Fruit fly (Drosophila melanogaster) whole organism, embryonic: Measurements from ENCODE around the gene Hydr2.

Experiments
- Abd-B ChIP-seq: fragments of 200-800 bp; sonication (Bioruptor generic); optimal IDR thresholded peaks from 2 replicates; lab custom pipeline; 2018; ENCODE audit warnings: missing biosample characterization, mild to moderate bottlenecking, missing genetic modification characterization, moderate library complexity
- Aef1 ChIP-seq: fragments of 200-800 bp; sonication (Bioruptor generic); IDR thresholded peaks from 3 replicates; pipeline ENCODE4 v1.3.6; 2022; ENCODE audit warnings: missing biosample characterization, missing genetic modification characterization
- CG10979 ChIP-seq: fragments of 200-800 bp; sonication (Bioruptor generic); optimal IDR thresholded peaks from 2 replicates; lab custom pipeline; 2018; ENCODE audit warnings: missing biosample characterization, mild to moderate bottlenecking, missing genetic modification characterization, moderate library complexity
- CG11560 ChIP-seq: fragments of 200-800 bp; sonication (Bioruptor generic); IDR thresholded peaks from 3 replicates; pipeline ENCODE4 v1.3.6; 2022; ENCODE audit warnings: missing biosample characterization, missing genetic modification characterization
- CG15073 ChIP-seq: fragments of 200-800 bp; sonication (Bioruptor generic); optimal IDR thresholded peaks from 2 replicates; lab custom pipeline; 2016; ENCODE audit warnings: missing biosample characterization, missing genetic modification characterization
- CG15696 ChIP-seq: fragments of 200-800 bp; sonication (Bioruptor generic); optimal IDR thresholded peaks from 2 replicates; lab custom pipeline; 2019; ENCODE audit warnings: missing biosample characterization, mild to moderate bottlenecking, missing genetic modification characterization, moderate library complexity
- CG16779 ChIP-seq: fragments of 200-800 bp; sonication (Bioruptor generic); IDR thresholded peaks from 2 replicates; pipeline ENCODE4 v1.3.6; 2022; ENCODE audit warnings: missing biosample characterization, missing genetic modification characterization
- CG18262 ChIP-seq: fragments of 200-800 bp; optimal IDR thresholded peaks from 3 replicates; lab custom pipeline; 2019; ENCODE audit warnings: missing biosample characterization, mild to moderate bottlenecking, missing genetic modification characterization, moderate library complexity
- CG18619 ChIP-seq: fragments of 200-800 bp; sonication (Bioruptor generic); optimal IDR thresholded peaks from 3 replicates; lab custom pipeline; 2017; ENCODE audit warnings: missing biosample characterization, mild to moderate bottlenecking, missing genetic modification characterization
- CG3407 ChIP-seq: fragments of 200-800 bp; sonication (Bioruptor generic); optimal IDR thresholded peaks from 2 replicates; lab custom pipeline; 2018; ENCODE audit warnings: missing biosample characterization, mild to moderate bottlenecking, missing genetic modification characterization
- CG34376 ChIP-seq: fragments of 200-800 bp; sonication (Bioruptor generic); optimal IDR thresholded peaks from 2 replicates; lab custom pipeline; 2018; ENCODE audit warnings: missing biosample characterization, mild to moderate bottlenecking, missing genetic modification characterization
- CG3847 ChIP-seq: fragments of 200-800 bp; sonication (Bioruptor generic); IDR thresholded peaks from 2 replicates; pipeline ENCODE4 v1.3.6; 2022; ENCODE audit warnings: missing biosample characterization, missing genetic modification characterization
- CG5245 ChIP-seq: fragments of 200-800 bp; sonication (Bioruptor generic); optimal IDR thresholded peaks from 3 replicates; lab custom pipeline; 2016; ENCODE audit warnings: missing biosample characterization, missing genetic modification characterization
- CG6254 ChIP-seq: fragments of 200-800 bp; sonication (Bioruptor generic); optimal IDR thresholded peaks from 3 replicates; lab custom pipeline; 2017; ENCODE audit warnings: mild to moderate bottlenecking, missing biosample characterization, missing genetic modification reagents, missing genetic modification characterization
- CG8290 ChIP-seq, 3 experiments: fragments of 200-800 bp; sonication (Bioruptor generic); optimal IDR thresholded peaks; 2 replicates each; lab custom pipeline; 2016 to 2019; ENCODE audit warnings: missing biosample characterization in 3 of 3, missing genetic modification characterization in 3 of 3, mild to moderate bottlenecking in 2 of 3, moderate library complexity in 1 of 3
- CG8924 ChIP-seq: fragments of 200-800 bp; optimal IDR thresholded peaks from 3 replicates; lab custom pipeline; 2019; ENCODE audit warnings: missing biosample characterization, mild to moderate bottlenecking, missing genetic modification characterization, moderate library complexity
- CG8944 ChIP-seq: fragments of 200-800 bp; sonication (Bioruptor generic); optimal IDR thresholded peaks from 3 replicates; lab custom pipeline; 2016; ENCODE audit warnings: missing biosample characterization, missing genetic modification characterization
- D ChIP-seq, 2 experiments: fragments of 200-800 bp in 1 of 2; fragments of >200 bp in 1 of 2; sonication (Bioruptor generic) in 1 of 2; optimal IDR thresholded peaks; 2 replicates in 1 of 2; 3 replicates in 1 of 2; lab custom pipeline; 2017; ENCODE audit warnings: mild to moderate bottlenecking in 1 of 2, missing biosample characterization in 1 of 2, missing genetic modification characterization in 1 of 2, missing genetic modification reagents in 1 of 2
- Elba2 ChIP-seq: fragments of 200-800 bp; sonication (Bioruptor generic); optimal IDR thresholded peaks from 3 replicates; lab custom pipeline; 2016; ENCODE audit warnings: missing biosample characterization, missing genetic modification characterization
- Fer3 ChIP-seq: fragments of 200-800 bp; sonication (Bioruptor generic); optimal IDR thresholded peaks from 2 replicates; lab custom pipeline; 2018; ENCODE audit warnings: missing biosample characterization, mild to moderate bottlenecking, missing genetic modification characterization, moderate library complexity
- GATAe ChIP-seq: fragments of 200-800 bp; sonication (Bioruptor generic); conservative IDR thresholded peaks from 2 replicates; pipeline ENCODE4 v1.3.6; 2022; ENCODE audit warnings: missing biosample characterization, missing genetic modification characterization
- HLH4C ChIP-seq: fragments of 200-800 bp; sonication (Bioruptor generic); IDR thresholded peaks from 3 replicates; pipeline ENCODE4 v1.3.6; 2022; ENCODE audit warnings: missing biosample characterization, missing genetic modification characterization; ENCODE audit not compliant: partially characterized antibody
- Hr51 ChIP-seq, 2 experiments: fragments of 200-800 bp; sonication (Bioruptor generic); optimal IDR thresholded peaks; 2 replicates in 1 of 2; 3 replicates in 1 of 2; lab custom pipeline; 2016 to 2018; ENCODE audit warnings: missing biosample characterization in 2 of 2, missing genetic modification characterization in 2 of 2, mild to moderate bottlenecking in 1 of 2, moderate library complexity in 1 of 2
- Med ChIP-seq: fragments of 200-800 bp; sonication (Bioruptor generic); peaks from one replicate; lab custom pipeline; 2016; ENCODE audit warnings: missing biosample characterization, missing genetic modification characterization, mild to moderate bottlenecking, inconsistent platforms, moderate library complexity
- Oaz ChIP-seq: fragments of 200-800 bp; sonication (Bioruptor generic); IDR thresholded peaks from 2 replicates; pipeline ENCODE4 v1.3.6; 2022; ENCODE audit warnings: missing biosample characterization, missing genetic modification characterization
- Opbp ChIP-seq: fragments of 200-800 bp; sonication (Bioruptor generic); IDR thresholded peaks from 3 replicates; pipeline ENCODE4 v1.3.6; 2022; ENCODE audit warnings: missing biosample characterization, missing genetic modification characterization; ENCODE audit not compliant: partially characterized antibody
- Pdp1 ChIP-seq, 2 experiments: fragments of 200-800 bp; sonication (Bioruptor generic); optimal IDR thresholded peaks; 3 replicates each; lab custom pipeline; 2016; ENCODE audit warnings: missing biosample characterization in 2 of 2, missing genetic modification characterization in 2 of 2, mild to moderate bottlenecking in 1 of 2, moderate library complexity in 1 of 2
- Sox102F ChIP-seq: fragments of 200-800 bp; sonication (Bioruptor generic); optimal IDR thresholded peaks from 2 replicates; lab custom pipeline; 2018; ENCODE audit warnings: missing biosample characterization, mild to moderate bottlenecking, missing genetic modification characterization, moderate library complexity
- abd-A ChIP-seq: fragments of 200-800 bp; sonication (Bioruptor generic); optimal IDR thresholded peaks from 3 replicates; lab custom pipeline; 2019; ENCODE audit warnings: missing biosample characterization, mild to moderate bottlenecking, missing genetic modification characterization, moderate library complexity
- bbx ChIP-seq: fragments of 200-800 bp; sonication (Bioruptor generic); IDR thresholded peaks from 2 replicates; pipeline ENCODE4 v1.3.6; 2022; ENCODE audit warnings: missing biosample characterization, missing genetic modification characterization; ENCODE audit not compliant: partially characterized antibody
- cg ChIP-seq: fragments of 200-800 bp; sonication (Bioruptor generic); optimal IDR thresholded peaks from 3 replicates; lab custom pipeline; 2019; ENCODE audit warnings: missing biosample characterization, mild to moderate bottlenecking, missing genetic modification characterization, moderate library complexity
- chm ChIP-seq: fragments of 200-800 bp; sonication (Bioruptor generic); IDR thresholded peaks from 2 replicates; pipeline ENCODE4 v1.3.6; 2022; ENCODE audit warnings: missing biosample characterization, missing genetic modification characterization
- dati ChIP-seq: fragments of 200-800 bp; sonication (Bioruptor generic); IDR thresholded peaks from 2 replicates; pipeline ENCODE4 v1.3.6; 2022; ENCODE audit warnings: missing biosample characterization, missing genetic modification characterization
- dm ChIP-seq: fragments of 200-800 bp; sonication (Bioruptor generic); optimal IDR thresholded peaks from 3 replicates; lab custom pipeline; 2016; ENCODE audit warnings: missing biosample characterization, missing genetic modification characterization
- emc ChIP-seq: fragments of 200-800 bp; sonication (Bioruptor generic); optimal IDR thresholded peaks from 2 replicates; lab custom pipeline; 2016; ENCODE audit warnings: missing biosample characterization, missing genetic modification characterization
- exex ChIP-seq: fragments of 200-800 bp; sonication (Bioruptor generic); optimal IDR thresholded peaks from 4 replicates; lab custom pipeline; 2018; ENCODE audit warnings: missing biosample characterization, mild to moderate bottlenecking, missing genetic modification characterization, moderate library complexity
- insv ChIP-seq, 2 experiments: fragments of 200-800 bp; sonication (Bioruptor generic); optimal IDR thresholded peaks; 3 replicates each; lab custom pipeline; 2016 to 2018; ENCODE audit warnings: missing biosample characterization in 2 of 2, missing genetic modification characterization in 2 of 2
- lov ChIP-seq, 2 experiments: fragments of 200-800 bp in 1 of 2; fragments of >200 bp in 1 of 2; sonication (Bioruptor generic) in 1 of 2; IDR thresholded peaks in 1 of 2; optimal IDR thresholded peaks in 1 of 2; 2 replicates in 1 of 2; 3 replicates in 1 of 2; pipeline versions ENCODE4 v1.3.6 to Lab custom; 2017 to 2022; ENCODE audit warnings: missing biosample characterization in 1 of 2, missing genetic modification characterization in 1 of 2
- nerfin-1 ChIP-seq: fragments of 200-800 bp; sonication (Bioruptor generic); optimal IDR thresholded peaks from 3 replicates; lab custom pipeline; 2019; ENCODE audit warnings: missing biosample characterization, mild to moderate bottlenecking, missing genetic modification characterization, moderate library complexity
- nerfin-2 ChIP-seq: fragments of 200-800 bp; sonication (Bioruptor generic); IDR thresholded peaks from 2 replicates; pipeline ENCODE4 v1.3.6; 2022; ENCODE audit warnings: missing biosample characterization, missing genetic modification characterization; ENCODE audit not compliant: partially characterized antibody
- onecut ChIP-seq: fragments of 200-800 bp; sonication (Bioruptor generic); IDR thresholded peaks from 2 replicates; pipeline ENCODE4 v1.3.6; 2022; ENCODE audit warnings: missing biosample characterization, missing genetic modification characterization
- pan ChIP-seq, 4 experiments: fragments of >200 bp in 3 of 4; fragments of 200-800 bp in 1 of 4; sonication (Bioruptor generic) in 1 of 4; optimal IDR thresholded peaks in 3 of 4; IDR thresholded peaks in 1 of 4; 2 replicates each; pipeline versions ENCODE4 v1.3.6 to Lab custom; 2017 to 2022; ENCODE audit warnings: missing biosample characterization in 2 of 4, missing genetic modification characterization in 2 of 4, mixed read lengths in 1 of 4
- pita ChIP-seq: fragments of 200-800 bp; sonication (Bioruptor generic); optimal IDR thresholded peaks from 2 replicates; lab custom pipeline; 2017; ENCODE audit warnings: missing biosample characterization, mild to moderate bottlenecking, missing genetic modification characterization
- ro ChIP-seq: fragments of 200-800 bp; sonication (Bioruptor generic); IDR thresholded peaks from 2 replicates; pipeline ENCODE4 v1.3.6; 2022; ENCODE audit warnings: missing biosample characterization, missing genetic modification characterization
- scrt ChIP-seq: fragments of 200-800 bp; sonication (Bioruptor generic); optimal IDR thresholded peaks from 2 replicates; lab custom pipeline; 2018; ENCODE audit warnings: missing biosample characterization, mild to moderate bottlenecking, missing genetic modification characterization, moderate library complexity
- slou ChIP-seq: fragments of 200-800 bp; sonication (Bioruptor generic); optimal IDR thresholded peaks from 3 replicates; lab custom pipeline; 2016; ENCODE audit warnings: missing biosample characterization, missing genetic modification characterization
- zen2 ChIP-seq: fragments of 200-800 bp; sonication (Bioruptor generic); IDR thresholded peaks from 3 replicates; pipeline ENCODE4 v1.3.6; 2022; ENCODE audit warnings: missing biosample characterization, missing genetic modification characterization; ENCODE audit not compliant: partially characterized antibody

Hydr2 gene

DNA sequence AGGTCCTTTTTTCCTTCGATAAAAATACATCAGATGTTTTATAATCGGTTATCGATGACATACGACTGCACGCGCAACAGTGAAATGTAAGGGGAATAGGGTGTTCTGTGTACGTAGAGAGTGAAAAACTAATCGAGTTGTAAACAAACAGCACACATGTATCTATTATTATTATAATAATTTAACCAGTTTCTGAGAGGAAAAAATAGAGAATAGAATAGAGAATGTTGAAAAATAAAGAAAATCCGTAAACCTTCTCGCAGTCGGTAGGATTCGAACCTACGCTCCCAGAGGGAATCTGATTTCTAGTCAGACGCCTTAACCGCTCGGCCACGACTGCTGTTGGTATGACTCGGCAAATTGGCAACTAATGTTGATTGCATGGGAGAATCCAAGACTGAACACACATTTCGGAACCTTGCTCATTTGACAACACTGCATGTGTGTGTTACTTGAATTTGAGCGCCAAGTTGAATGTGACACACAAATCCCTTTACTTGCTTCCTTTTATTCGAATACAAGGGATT lies 9.4 kb downstream of the Hydr2 start (continued):
- TF ChIP-seq emc (GFP tag; lab: Kevin White, UChicago) (no peak), insv (GFP tag; optimal IDR thresholded peaks at IDR 0.05; lab: Kevin White, UChicago) (no peak), GATAe (GFP tag; lab: Robert Waterston, UW) (no peak), exex (tag; lab: Kevin White, UChicago) (peak; percentile 2), CG16779 (GFP tag; lab: Robert Waterston, UW) (no peak), nerfin-1 (tag; lab: Kevin White, UChicago) (no peak), dati (no peak), pita (GFP tag; lab: Kevin White, UChicago) (no peak), CG10979 (no peak), Oaz (GFP tag; lab: Robert Waterston, UW) (no peak), cg (GFP tag; lab: Kevin White, UChicago) (no peak), Abd-B (no peak), dm (GFP tag; lab: Kevin White, UChicago) (no peak), CG34376 (GFP tag; lab: Kevin White, UChicago) (peak; percentile 39), CG18619 (no peak), CG3847 (GFP tag; lab: Robert Waterston, UW) (no peak), CG3407 (GFP tag; lab: Kevin White, UChicago) (no peak), Aef1 (no peak), Hr51 (GFP tag; optimal IDR thresholded peaks at IDR 0.05; lab: Kevin White, UChicago) (no peak), zen2 (GFP tag; lab: Robert Waterston, UW) (peak; percentile 86), Med (no peak), D (optimal IDR thresholded peaks at IDR 0.05; lab: Kevin White, UChicago) (no peak), D (GFP tag; optimal IDR thresholded peaks at IDR 0.05; lab: Kevin White, UChicago) (no peak), Opbp (peak; percentile 94; the same call in 2 of the 3 replicates), CG8290 (GFP tag; optimal IDR thresholded peaks at IDR 0.05; lab: Kevin White, UChicago) (no peak), CG8290 (tag; optimal IDR thresholded peaks at IDR 0.05; lab: Kevin White, UChicago) (peak in 1 of 2 experiments; percentile 24), CG15696 (tag; lab: Kevin White, UChicago) (peak; percentile 22), Sox102F (GFP tag; lab: Kevin White, UChicago) (no peak), Fer3 (tag; lab: Kevin White, UChicago) (peak; percentile 21), CG6254 (peak; percentile 99), CG5245 (GFP tag; lab: Kevin White, UChicago) (no peak), Elba2 (GFP tag; lab: Kevin White, UChicago) (no peak), chm (no peak), ro (no peak), CG8944 (no peak), CG8924 (tag; lab: Kevin White, UChicago) (peak; percentile 41), pan (optimal IDR thresholded peaks at IDR 0.05; lab: Kevin White, UChicago) (no peak), pan (GFP tag; optimal IDR thresholded peaks at IDR 0.05 in 1 of 2, IDR thresholded peaks at IDR 0.05 in 1 of 2) (peak in 1 of 2 experiments; percentile 42), Pdp1 (GFP tag; optimal IDR thresholded peaks at IDR 0.05; lab: Kevin White, UChicago) (no peak), HLH4C (GFP tag; lab: Robert Waterston, UW) (peak; percentile 86), abd-A (tag; lab: Kevin White, UChicago) (no peak), lov (optimal IDR thresholded peaks at IDR 0.05; lab: Kevin White, UChicago) (no peak), lov (GFP tag; IDR thresholded peaks at IDR 0.05; lab: Robert Waterston, UW) (0 out of 3 replicates have a peak, but pooled peaks have one; percentile 40), nerfin-2 (GFP tag; lab: Robert Waterston, UW) (peak; percentile 79), scrt (GFP tag; lab: Kevin White, UChicago) (peak; percentile 27), bbx (GFP tag; lab: Robert Waterston, UW) (peak; percentile 94), onecut (GFP tag; lab: Robert Waterston, UW) (no peak), CG18262 (peak; percentile 58), CG11560 (tag; lab: Robert Waterston, UW) (no peak), CG15073 (GFP tag; lab: Kevin White, UChicago) (no peak), slou (no peak)
